Worm (Caenorhabditis elegans) whole organism, midembryonic: ENCODE results near the gene B0545.4.

ENCODE experiments used
- flt-1 ChIP-seq: fragments of 200-800 bp; sonication (Bioruptor generic); IDR thresholded peaks from 2 replicates; pipeline ENCODE4 v1.3.6; 2022; ENCODE audit warnings: missing genetic modification characterization, missing compliant biosample characterization
- ref-1 ChIP-seq: fragments of 200-800 bp; sonication (Bioruptor generic); conservative IDR thresholded peaks from 2 replicates; pipeline ENCODE4 v1.3.6; 2022; ENCODE audit warnings: missing genetic modification reagents, missing genetic modification characterization, missing compliant biosample characterization
- tab-1 ChIP-seq: fragments of 200-800 bp; sonication (Bioruptor generic); IDR thresholded peaks from 2 replicates; pipeline ENCODE4 v1.3.6; 2022; ENCODE audit warnings: missing genetic modification characterization, missing compliant biosample characterization
- ztf-29 ChIP-seq: fragments of 200-800 bp; sonication (Bioruptor generic); IDR thresholded peaks from 2 replicates; pipeline ENCODE4 v1.3.6; 2022; ENCODE audit warnings: missing genetic modification reagents, missing genetic modification characterization, missing compliant biosample characterization

DNA sequence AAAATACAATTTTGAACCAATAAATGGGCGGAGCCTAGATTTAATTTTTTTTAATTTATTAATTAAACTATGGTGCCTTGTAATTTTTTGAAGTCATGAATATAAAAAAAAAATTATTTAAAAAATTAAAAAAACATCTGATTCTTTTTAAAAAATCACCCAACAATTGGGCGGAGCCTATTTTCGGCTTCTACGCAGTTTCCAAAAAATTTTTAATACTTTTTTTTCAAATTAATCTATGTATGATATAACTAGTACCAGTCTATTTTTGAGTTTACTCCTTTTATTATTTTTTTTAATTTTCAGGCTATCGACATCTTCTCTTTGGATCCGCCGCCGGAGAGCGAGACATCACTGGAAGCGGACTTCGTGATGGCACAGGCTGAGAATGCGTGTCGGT is 17.5 kb downstream of the B0545.4 start, which contains the start of gene tpa-1:
- TF ChIP-seq ref-1 = no peak
- no peak for TF ChIP-seq tab-1 (GFP tag; lab: Robert Waterston, UW)
- no peak for TF ChIP-seq ztf-29
- TF ChIP-seq flt-1 (GFP tag; lab: Robert Waterston, UW) = no peak
